Worm (Caenorhabditis elegans) whole organism, L3 larva: ENCODE measurements around the gene phf-32.

Source experiments
- R02D3.7 ChIP-seq: fragments of 150-350 bp; optimal IDR thresholded peaks from 2 replicates; lab custom pipeline; 2014; ENCODE audit warnings: missing biosample characterization, missing genetic modification characterization
- ZK546.5 ChIP-seq: sonication (generic microtip); optimal IDR thresholded peaks from 2 replicates; lab custom pipeline; 2017; ENCODE audit warnings: missing biosample characterization, missing genetic modification characterization
- aly-2 ChIP-seq: fragments of 150-350 bp; optimal IDR thresholded peaks from 2 replicates; lab custom pipeline; 2014; ENCODE audit warnings: missing biosample characterization, missing genetic modification characterization
- ama-1 ChIP-seq: fragments of 150-350 bp; optimal IDR thresholded peaks from 2 replicates; lab custom pipeline; 2018
- ceh-16 ChIP-seq: sonication (generic microtip); optimal IDR thresholded peaks from 2 replicates; lab custom pipeline; 2017; ENCODE audit warnings: missing biosample characterization, missing genetic modification characterization
- ceh-82 ChIP-seq: fragments of 150-350 bp; optimal IDR thresholded peaks from 2 replicates; lab custom pipeline; 2014; ENCODE audit warnings: missing biosample characterization, missing genetic modification characterization
- ceh-9 ChIP-seq: sonication (generic microtip); optimal IDR thresholded peaks from 2 replicates; lab custom pipeline; 2018; ENCODE audit warnings: missing biosample characterization, missing genetic modification characterization
- egl-27 ChIP-seq: sonication (generic microtip); optimal IDR thresholded peaks from 4 replicates; lab custom pipeline; 2017; ENCODE audit warnings: missing biosample characterization, missing genetic modification reagents, missing genetic modification characterization
- egl-5 ChIP-seq: fragments of 150-350 bp; optimal IDR thresholded peaks from 2 replicates; lab custom pipeline; 2017; ENCODE audit warnings: missing biosample characterization, missing genetic modification reagents, missing genetic modification characterization, inconsistent platforms
- elt-2 ChIP-seq: sonication (generic microtip); optimal IDR thresholded peaks from 2 replicates; lab custom pipeline; 2016; ENCODE audit warnings: missing genetic modification reagents, mild to moderate bottlenecking, missing genetic modification characterization, missing compliant biosample characterization
- eor-1 ChIP-seq, 2 experiments: fragments of 150-350 bp; optimal IDR thresholded peaks; 2 replicates each; lab custom pipeline; 2014 to 2018; ENCODE audit warnings: missing biosample characterization in 2 of 2, missing genetic modification characterization in 2 of 2
- fkh-10 ChIP-seq: sonication (generic microtip); optimal IDR thresholded peaks from 2 replicates; lab custom pipeline; 2017; ENCODE audit warnings: missing biosample characterization, missing genetic modification reagents, missing genetic modification characterization
- fkh-2 ChIP-seq: fragments of 150-350 bp; optimal IDR thresholded peaks from 2 replicates; lab custom pipeline; 2014; ENCODE audit warnings: missing biosample characterization, missing genetic modification reagents, missing genetic modification characterization
- fos-1 ChIP-seq: fragments of 150-350 bp; optimal IDR thresholded peaks from 2 replicates; lab custom pipeline; 2014; ENCODE audit warnings: missing biosample characterization, missing genetic modification characterization
- hmg-11 ChIP-seq: sonication (generic microtip); optimal IDR thresholded peaks from 2 replicates; lab custom pipeline; 2016; ENCODE audit warnings: missing genetic modification characterization, missing compliant biosample characterization
- jun-1 ChIP-seq: fragments of 150-350 bp; optimal IDR thresholded peaks from 2 replicates; lab custom pipeline; 2014; ENCODE audit warnings: missing biosample characterization, missing genetic modification reagents, missing genetic modification characterization
- lin-15B ChIP-seq: fragments of 150-350 bp; optimal IDR thresholded peaks from 2 replicates; lab custom pipeline; 2014; ENCODE audit warnings: missing biosample characterization, missing genetic modification characterization
- lin-39 ChIP-seq: fragments of 150-350 bp; optimal IDR thresholded peaks from 2 replicates; lab custom pipeline; 2018; ENCODE audit warnings: missing biosample characterization, missing genetic modification reagents, missing genetic modification characterization
- lsy-12 ChIP-seq: sonication (generic microtip); optimal IDR thresholded peaks from 2 replicates; lab custom pipeline; 2016; ENCODE audit warnings: mild to moderate bottlenecking, missing genetic modification characterization, missing compliant biosample characterization
- mdl-1 ChIP-seq: fragments of 150-350 bp; optimal IDR thresholded peaks from 2 replicates; lab custom pipeline; 2014; ENCODE audit warnings: missing biosample characterization, missing genetic modification characterization
- nfya-1 ChIP-seq: sonication (generic microtip); optimal IDR thresholded peaks from 2 replicates; lab custom pipeline; 2017; ENCODE audit warnings: missing genetic modification characterization, mild to moderate bottlenecking, missing compliant biosample characterization, antibody characterized with exemption, moderate library complexity; ENCODE audit not compliant: insufficient read depth
- nhr-12 ChIP-seq: fragments of 150-350 bp; optimal IDR thresholded peaks from 2 replicates; lab custom pipeline; 2014; ENCODE audit warnings: missing biosample characterization, missing genetic modification characterization
- nhr-23 ChIP-seq: fragments of 150-350 bp; optimal IDR thresholded peaks from 2 replicates; lab custom pipeline; 2014; ENCODE audit warnings: missing biosample characterization, missing genetic modification reagents, missing genetic modification characterization
- nhr-237 ChIP-seq: fragments of 150-350 bp; optimal IDR thresholded peaks from 2 replicates; lab custom pipeline; 2014; ENCODE audit warnings: missing biosample characterization, missing genetic modification characterization
- nhr-28 ChIP-seq: fragments of 150-350 bp; optimal IDR thresholded peaks from 2 replicates; lab custom pipeline; 2014; ENCODE audit warnings: missing biosample characterization, missing genetic modification characterization
- nhr-43 ChIP-seq: sonication (generic microtip); optimal IDR thresholded peaks from 2 replicates; lab custom pipeline; 2016; ENCODE audit warnings: mild to moderate bottlenecking, missing genetic modification characterization, missing compliant biosample characterization; ENCODE audit not compliant: poor library complexity, severe bottlenecking
- nhr-67 ChIP-seq: fragments of 150-350 bp; optimal IDR thresholded peaks from 2 replicates; lab custom pipeline; 2014; ENCODE audit warnings: missing biosample characterization, missing genetic modification characterization
- nhr-76 ChIP-seq: fragments of 150-350 bp; sonication (generic microtip); optimal IDR thresholded peaks from 5 replicates; lab custom pipeline; 2014; ENCODE audit warnings: missing biosample characterization, missing genetic modification characterization
- nhr-77 ChIP-seq: fragments of 150-350 bp; optimal IDR thresholded peaks from 2 replicates; lab custom pipeline; 2014; ENCODE audit warnings: missing biosample characterization, missing genetic modification characterization
- pha-4 ChIP-seq: fragments of 150-350 bp; optimal IDR thresholded peaks from 2 replicates; lab custom pipeline; 2014; ENCODE audit warnings: missing biosample characterization, missing genetic modification reagents, missing genetic modification characterization
- pqm-1 ChIP-seq: fragments of 150-350 bp; optimal IDR thresholded peaks from 2 replicates; lab custom pipeline; 2017; ENCODE audit warnings: missing biosample characterization, missing genetic modification characterization, inconsistent platforms
- snpc-4 ChIP-seq: fragments of 150-350 bp; optimal IDR thresholded peaks from 2 replicates; lab custom pipeline; 2014; ENCODE audit warnings: missing biosample characterization, missing genetic modification characterization
- tbx-2 ChIP-seq: sonication (generic microtip); optimal IDR thresholded peaks from 2 replicates; lab custom pipeline; 2016; ENCODE audit warnings: mild to moderate bottlenecking, missing genetic modification characterization, missing compliant biosample characterization
- unc-39 ChIP-seq: sonication (generic microtip); optimal IDR thresholded peaks from 4 replicates; lab custom pipeline; 2017; ENCODE audit warnings: missing biosample characterization, missing genetic modification characterization
- unc-62 ChIP-seq: fragments of 150-350 bp; sonication (generic microtip); optimal IDR thresholded peaks from 4 replicates; lab custom pipeline; 2014; ENCODE audit warnings: missing biosample characterization, missing genetic modification reagents, missing genetic modification characterization
- zag-1 ChIP-seq: fragments of 150-350 bp; optimal IDR thresholded peaks from 2 replicates; lab custom pipeline; 2014; ENCODE audit warnings: missing biosample characterization, missing genetic modification characterization
- ztf-11 ChIP-seq: fragments of 150-350 bp; optimal IDR thresholded peaks from 2 replicates; lab custom pipeline; 2014; ENCODE audit warnings: missing biosample characterization, missing genetic modification characterization
- ztf-4 ChIP-seq: fragments of 150-350 bp; optimal IDR thresholded peaks from 2 replicates; lab custom pipeline; 2014; ENCODE audit warnings: missing biosample characterization, missing genetic modification characterization

Gene phf-32

ce11 chrX:12313779-12314178 lies 7.1 kb downstream of the phf-32 start:
- TF ChIP-seq tbx-2 (no peak), hmg-11 (tag; lab: Kevin White, UChicago) (no peak), ama-1 (lab: Kevin White, UChicago) (no peak), mdl-1 (tag; lab: Kevin White, UChicago) (no peak), pqm-1 (tag; lab: Kevin White, UChicago) (no peak), R02D3.7 (no peak), eor-1 (tag; optimal IDR thresholded peaks at IDR 0.05; lab: Kevin White, UChicago) (no peak), nhr-43 (tag; lab: Kevin White, UChicago) (no peak), nhr-12 (tag; lab: Kevin White, UChicago) (no peak), egl-27 (tag; lab: Kevin White, UChicago) (no peak), nhr-23 (no peak), egl-5 (tag; lab: Kevin White, UChicago) (no peak), aly-2 (tag; lab: Kevin White, UChicago) (no peak), unc-62 (GFP tag; lab: Kevin White, UChicago) (no peak), fkh-2 (tag; lab: Kevin White, UChicago) (no peak), nhr-76 (tag; lab: Kevin White, UChicago) (no peak), snpc-4 (tag; lab: Kevin White, UChicago) (no peak), ceh-16 (tag; lab: Kevin White, UChicago) (no peak)

ce11 chrX:12314395-12314794 lies 7.7 kb downstream of the phf-32 start:
- TF ChIP-seq ama-1 (lab: Kevin White, UChicago) (no peak), R02D3.7 (no peak), jun-1 (no peak), ztf-11 (tag; lab: Kevin White, UChicago) (no peak), nhr-76 (tag; lab: Kevin White, UChicago) (no peak)
- TF ChIP-seq, all 47 proteins: peak for 0

- TF ChIP-seq nhr-67 (tag; lab: Kevin White, UChicago) = no peak
- TF ChIP-seq pha-4 (tag; lab: Kevin White, UChicago) = no peak
- TF ChIP-seq ceh-9 (tag; lab: Kevin White, UChicago) = no peak
- TF ChIP-seq nhr-23 = no peak
- TF ChIP-seq unc-62 (GFP tag; lab: Kevin White, UChicago) = no peak
- no peak for TF ChIP-seq nhr-12 (tag; lab: Kevin White, UChicago)
- TF ChIP-seq zag-1 (tag; lab: Kevin White, UChicago) = no peak
- no peak for TF ChIP-seq nhr-28 (tag; lab: Kevin White, UChicago)
- TF ChIP-seq ztf-4 = no peak
- no peak for TF ChIP-seq lin-39 (tag; lab: Kevin White, UChicago)
- TF ChIP-seq nhr-237 (tag; lab: Kevin White, UChicago) = no peak
- TF ChIP-seq fos-1 = no peak
- TF ChIP-seq egl-5 (tag; lab: Kevin White, UChicago) = no peak
- no peak for TF ChIP-seq aly-2 (tag; lab: Kevin White, UChicago)
Observed at ce11 chrX:12315268-12315667, 8.6 kb downstream of the phf-32 start, which contains the start of gene xtr-2. xtr-2 (plus strand) TSS chrX:12315568.

ce11 chrX:12317560-12317959 lies 10.9 kb downstream of the phf-32 start:
- TF ChIP-seq nhr-12 (tag; lab: Kevin White, UChicago) (no peak), lin-15B (tag; lab: Kevin White, UChicago) (no peak), nhr-77 (tag; lab: Kevin White, UChicago) (no peak), eor-1 (tag; optimal IDR thresholded peaks at IDR 0.05; lab: Kevin White, UChicago) (no peak), elt-2 (tag; lab: Kevin White, UChicago) (no peak), ceh-9 (tag; lab: Kevin White, UChicago) (no peak), fkh-10 (GFP tag; lab: Kevin White, UChicago) (no peak), tbx-2 (no peak), ZK546.5 (tag; lab: Kevin White, UChicago) (no peak), nfya-1 (tag; lab: Kevin White, UChicago) (no peak), pqm-1 (tag; lab: Kevin White, UChicago) (no peak), egl-27 (tag; lab: Kevin White, UChicago) (no peak), ceh-82 (no peak), R02D3.7 (no peak), ztf-4 (no peak), nhr-76 (tag; lab: Kevin White, UChicago) (no peak), fos-1 (no peak), lsy-12 (tag; lab: Kevin White, UChicago) (no peak), unc-39 (no peak)
